Worm (Caenorhabditis elegans) whole organism, midembryonic: Measurements from ENCODE around the gene F02H6.6.

Experiments
- T22C8.4 ChIP-seq: fragments of 200-800 bp; sonication (Bioruptor generic); IDR thresholded peaks from 2 replicates; pipeline ENCODE4 v1.3.6; 2022; ENCODE audit warnings: missing genetic modification characterization, missing compliant biosample characterization
- cog-1 ChIP-seq: sonication (generic microtip); optimal IDR thresholded peaks from 2 replicates; lab custom pipeline; 2016; ENCODE audit warnings: missing genetic modification characterization, missing compliant biosample characterization
- flt-1 ChIP-seq: fragments of 200-800 bp; sonication (Bioruptor generic); IDR thresholded peaks from 2 replicates; pipeline ENCODE4 v1.3.6; 2022; ENCODE audit warnings: missing genetic modification characterization, missing compliant biosample characterization
- klf-2 ChIP-seq: fragments of 200-800 bp; sonication (Bioruptor generic); conservative IDR thresholded peaks from 2 replicates; pipeline ENCODE4 v1.3.6; 2022; ENCODE audit warnings: missing genetic modification reagents, missing genetic modification characterization, missing compliant biosample characterization
- med-1 ChIP-seq: sonication (generic microtip); optimal IDR thresholded peaks from 2 replicates; lab custom pipeline; 2017; ENCODE audit warnings: missing genetic modification characterization, mild to moderate bottlenecking, missing compliant biosample characterization, antibody characterized with exemption, missing genetic modification reagents; ENCODE audit not compliant: insufficient read depth
- ztf-23 ChIP-seq: fragments of 200-800 bp; sonication (Bioruptor generic); IDR thresholded peaks from 2 replicates; pipeline ENCODE4 v1.3.6; 2022; ENCODE audit warnings: missing genetic modification reagents, missing genetic modification characterization, missing compliant biosample characterization
- ztf-29 ChIP-seq: fragments of 200-800 bp; sonication (Bioruptor generic); IDR thresholded peaks from 2 replicates; pipeline ENCODE4 v1.3.6; 2022; ENCODE audit warnings: missing genetic modification reagents, missing genetic modification characterization, missing compliant biosample characterization

DNA sequence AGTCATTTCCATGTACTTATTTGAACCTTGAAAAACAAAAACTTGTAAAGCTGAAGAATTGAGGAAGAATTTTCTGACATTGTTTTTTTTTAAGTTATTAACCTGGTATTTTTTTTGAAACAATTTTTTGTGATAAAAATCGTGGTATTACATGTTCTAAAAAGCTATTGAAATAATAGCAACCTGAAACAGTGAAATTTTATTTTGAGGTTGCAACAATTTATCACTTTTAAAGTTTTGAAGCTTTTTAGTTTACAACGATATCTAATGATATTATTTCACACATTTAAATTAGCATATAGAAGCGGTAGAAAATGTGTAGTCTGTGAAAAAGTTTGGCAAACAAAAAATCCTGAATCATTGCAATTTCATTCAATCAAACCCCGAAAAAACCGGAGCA, 26.8 kb upstream of the F02H6.6 start:
- TF ChIP-seq flt-1 (GFP tag; lab: Robert Waterston, UW) (no peak), ztf-23 (GFP tag; lab: Robert Waterston, UW) (no peak), T22C8.4 (GFP tag; lab: Robert Waterston, UW) (no peak), cog-1 (tag; lab: Kevin White, UChicago) (no peak), med-1 (GFP tag; lab: Kevin White, UChicago) (no peak), ztf-29 (GFP tag; lab: Robert Waterston, UW) (no peak), klf-2 (GFP tag; lab: Robert Waterston, UW) (no peak)
